Fruit fly (Drosophila melanogaster) whole organism, larva: ENCODE results near the gene CG17544.

Experiments
- noc ChIP-seq: fragments of 200-800 bp; sonication (Bioruptor generic); optimal IDR thresholded peaks from 3 replicates; lab custom pipeline; 2019; ENCODE audit warnings: missing biosample characterization, mild to moderate bottlenecking, missing genetic modification characterization, moderate library complexity

CG17544 gene

dm6 chr2L:19398317-19399234 lies at the start of gene CG17544:
CG17544 (minus strand) TSS chr2L:19398493.
- TF ChIP-seq noc = peak; percentile 76

- TF ChIP-seq noc = peak; percentile 91
Measured at dm6 chr2L:19444734-19445140, 46.4 kb upstream of the CG17544 start, which contains the start of gene Hs2st. Hs2st (minus strand) TSS chr2L:19444750.

dm6 chr2L:19442627-19443026 lies 44.3 kb upstream of the CG17544 start, which contains the start of gene CG10237:
CG10237 (minus strand) TSS chr2L:19442727.
- TF ChIP-seq noc = no peak

dm6 chr2L:19441791-19442190 lies 43.5 kb upstream of the CG17544 start, which contains the start of gene RanGAP:
RanGAP (plus strand) TSS chr2L:19441959.
- TF ChIP-seq noc = no peak

- TF ChIP-seq noc = no peak
Measured at dm6 chr2L:19441339-19441738, 43.0 kb upstream of the CG17544 start.

dm6 chr2L:19440732-19441131 lies 42.4 kb upstream of the CG17544 start:
- TF ChIP-seq noc = no peak

dm6 chr2L:19440285-19440684 lies 42.0 kb upstream of the CG17544 start:
- TF ChIP-seq noc = no peak

dm6 chr2L:19439598-19440230 lies 41.4 kb upstream of the CG17544 start:
- TF ChIP-seq noc = no peak

dm6 chr2L:19438685-19439597 lies 40.6 kb upstream of the CG17544 start:
- no peak for TF ChIP-seq noc

dm6 chr2L:19434260-19434659 lies 36.0 kb upstream of the CG17544 start:
- TF ChIP-seq noc = peak; percentile 61

dm6 chr2L:19433292-19433691 lies 35.0 kb upstream of the CG17544 start:
- peak; percentile 84 for TF ChIP-seq noc

dm6 chr2L:19432424-19433015 lies 34.2 kb upstream of the CG17544 start, which contains the start of gene Rab9:
Rab9 (plus strand) TSS chr2L:19432574.
- peak; percentile 32 for TF ChIP-seq noc

- no peak for TF ChIP-seq noc
Measured at dm6 chr2L:19430343-19430742, 32.0 kb upstream of the CG17544 start, which contains the start of gene RtcB. RtcB (plus strand) TSS chr2L:19430643.

- peak; percentile 28 for TF ChIP-seq noc
Measured at dm6 chr2L:19429731-19430130, 31.4 kb upstream of the CG17544 start.

dm6 chr2L:19426330-19426781 lies 28.1 kb upstream of the CG17544 start, which contains the start of gene Pax:
Pax (minus strand) TSS chr2L:19426596.
- no peak for TF ChIP-seq noc
